Worm (Caenorhabditis elegans) whole organism, late embryonic: Measurements from ENCODE around the gene C35B1.3.

Source experiments
- T23F11.4 ChIP-seq: fragments of 200-800 bp; sonication (Bioruptor generic); optimal IDR thresholded peaks from 2 replicates; lab custom pipeline; 2018; ENCODE audit warnings: mild to moderate bottlenecking, missing genetic modification characterization, missing compliant biosample characterization
- Y22D7AL.16 ChIP-seq: sonication (generic microtip); optimal IDR thresholded peaks from 2 replicates; lab custom pipeline; 2016; ENCODE audit warnings: missing genetic modification characterization, missing compliant biosample characterization
- ceh-24 ChIP-seq: sonication (generic microtip); optimal IDR thresholded peaks from 2 replicates; lab custom pipeline; 2016; ENCODE audit warnings: mild to moderate bottlenecking, missing genetic modification characterization, missing compliant biosample characterization
- elt-2 ChIP-seq: sonication (generic microtip); optimal IDR thresholded peaks from 2 replicates; lab custom pipeline; 2016; ENCODE audit warnings: missing genetic modification reagents, missing genetic modification characterization, missing compliant biosample characterization
- hlh-8 ChIP-seq: sonication (generic microtip); optimal IDR thresholded peaks from 2 replicates; lab custom pipeline; 2016; ENCODE audit warnings: missing genotype, missing genetic modification characterization, missing compliant biosample characterization
- pat-9 ChIP-seq: fragments of 200-800 bp; sonication (Bioruptor generic); optimal IDR thresholded peaks from 2 replicates; lab custom pipeline; 2018; ENCODE audit warnings: mild to moderate bottlenecking, missing genetic modification characterization, moderate library complexity, missing compliant biosample characterization
- syd-9 ChIP-seq: sonication (generic microtip); optimal IDR thresholded peaks from 2 replicates; lab custom pipeline; 2016; ENCODE audit warnings: mild to moderate bottlenecking, missing genetic modification characterization, moderate library complexity, missing compliant biosample characterization
- tbx-2 ChIP-seq: sonication (generic microtip); optimal IDR thresholded peaks from 2 replicates; lab custom pipeline; 2016; ENCODE audit warnings: missing genetic modification characterization, missing compliant biosample characterization

DNA sequence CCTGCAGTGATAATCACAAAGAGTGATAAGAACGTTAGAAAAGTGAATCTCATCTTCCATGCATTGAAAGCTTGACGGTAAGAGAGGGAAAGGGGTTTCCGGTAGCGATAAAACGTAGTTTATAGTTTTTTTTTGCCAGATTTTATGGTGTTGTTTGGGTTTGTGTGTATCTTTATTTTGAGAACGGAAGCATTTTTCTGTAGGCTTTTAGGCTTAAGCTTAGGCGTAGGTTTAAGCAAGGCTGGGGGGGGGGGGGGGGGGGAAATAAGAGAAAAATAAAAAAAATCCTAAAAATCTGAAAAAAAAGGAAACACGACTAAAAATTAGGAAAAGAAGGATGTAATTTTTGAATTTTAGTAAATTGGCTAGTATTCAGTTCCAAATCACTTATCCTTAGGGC is 2.0 kb upstream of the C35B1.3 start, which contains the start of gene C35B1.8:
- TF ChIP-seq T23F11.4 (GFP tag; lab: Kevin White, UChicago) (no peak), hlh-8 (no peak), syd-9 (no peak), tbx-2 (tag; lab: Kevin White, UChicago) (no peak), ceh-24 (tag; lab: Kevin White, UChicago) (no peak), Y22D7AL.16 (tag; lab: Kevin White, UChicago) (no peak), elt-2 (tag; lab: Kevin White, UChicago) (no peak), pat-9 (tag; lab: Kevin White, UChicago) (no peak)
